Worm (Caenorhabditis elegans): ENCODE data around the gene cyc-2.1.

DNA sequence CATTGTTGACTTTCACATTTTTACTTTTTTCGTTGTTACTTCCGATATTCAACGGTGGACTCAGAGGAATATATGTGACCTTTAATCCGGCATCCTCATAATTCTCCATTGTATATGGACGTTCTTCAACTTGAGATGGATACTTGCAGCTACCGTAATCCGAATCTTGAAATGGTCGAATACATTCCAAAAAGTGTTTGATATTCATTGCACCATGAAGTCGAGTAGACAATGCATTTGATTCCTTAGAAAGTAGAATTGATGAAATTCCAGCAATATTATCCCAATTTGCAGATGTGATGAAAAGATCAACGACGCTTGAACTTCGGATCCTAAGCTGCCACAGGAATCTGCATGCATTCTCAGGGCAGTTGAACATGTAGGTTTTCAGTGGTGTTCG lies 6.3 kb downstream of the cyc-2.1 start:
- TF ChIP-seq snpc-4 (tag; optimal IDR thresholded peaks at IDR 0.05) (no peak), alr-1 (tag; optimal IDR thresholded peaks at IDR 0.05; ENCODE audit: borderline replicate concordance) (no peak), mep-1 (tag; optimal IDR thresholded peaks at IDR 0.05) (no peak), aly-2 (tag; optimal IDR thresholded peaks at IDR 0.05) (no peak), skn-1 (tag; optimal IDR thresholded peaks at IDR 0.05) (no peak), lin-39 (tag; optimal IDR thresholded peaks at IDR 0.05) (no peak), lin-15B (tag; optimal IDR thresholded peaks at IDR 0.05) (no peak), efl-3 (GFP tag; optimal IDR thresholded peaks at IDR 0.05) (no peak)

All from whole organism, L1 larva.